Fruit fly (Drosophila melanogaster): ENCODE measurements around the gene CG10026.

The CG10026 gene

DNA sequence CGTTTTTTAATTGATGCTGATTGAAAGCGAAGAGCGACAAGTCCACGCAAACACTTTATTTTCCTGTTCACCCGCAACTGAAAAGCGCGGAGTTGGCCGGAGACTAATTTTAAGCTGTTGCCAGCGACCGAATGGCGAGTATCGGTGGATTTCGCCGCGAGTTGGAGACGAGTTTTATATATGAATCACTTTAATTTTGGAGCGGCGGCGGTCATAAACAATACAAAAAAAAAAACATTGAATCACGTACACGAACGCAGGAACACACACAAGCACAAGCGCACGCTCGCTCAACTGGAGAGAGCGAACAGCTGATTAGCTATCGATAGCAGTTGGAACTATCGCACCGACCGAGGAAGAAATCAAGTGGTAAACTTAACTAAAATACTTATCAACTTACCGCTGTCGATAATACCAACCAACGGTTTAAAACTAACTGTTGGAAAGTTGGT is 27.7 kb upstream of the CG10026 start, which contains the start of gene Pax (continued):
- peak; percentile 94; the same call in 1 of the 2 replicates for TF ChIP-seq amos (GFP tag; IDR thresholded peaks at IDR 0.05; ENCODE audit: partially characterized antibody)
- TF ChIP-seq Hr3 (GFP tag; optimal IDR thresholded peaks at IDR 0.05), result no peak
- TF ChIP-seq vnd (GFP tag; IDR thresholded peaks at IDR 0.05; ENCODE audit: partially characterized antibody), result peak; percentile 86
- no peak for TF ChIP-seq CG6175 (GFP tag; IDR thresholded peaks at IDR 0.05)
- no peak for TF ChIP-seq CG7372 (GFP tag; IDR thresholded peaks at IDR 0.05)
- peak; percentile 55 for TF ChIP-seq kay (GFP tag; optimal IDR thresholded peaks at IDR 0.05)
- no peak for TF ChIP-seq Optix (GFP tag; IDR thresholded peaks at IDR 0.05)
- no peak for TF ChIP-seq Abd-B (GFP tag; optimal IDR thresholded peaks at IDR 0.05)
- TF ChIP-seq nom (GFP tag; optimal IDR thresholded peaks at IDR 0.05), result peak; percentile 91
- peak; percentile 85 for TF ChIP-seq CG14860 (GFP tag; IDR thresholded peaks at IDR 0.05; ENCODE audit: partially characterized antibody)
- peak; percentile 6 to 82 for TF ChIP-seq insv (GFP tag; optimal IDR thresholded peaks at IDR 0.05)
- peak; percentile 96 for TF ChIP-seq chinmo (GFP tag; IDR thresholded peaks at IDR 0.05; ENCODE audit: partially characterized antibody)
- TF ChIP-seq dan (GFP tag; IDR thresholded peaks at IDR 0.05), result no peak
- no peak for TF ChIP-seq CG12299 (tag; optimal IDR thresholded peaks at IDR 0.05)
- TF ChIP-seq CG34224 (GFP tag; IDR thresholded peaks at IDR 0.05; ENCODE audit: partially characterized antibody), result peak; percentile 92
- no peak for TF ChIP-seq CG32767 (GFP tag; IDR thresholded peaks at IDR 0.05)
- peak; percentile 76 for TF ChIP-seq E2f2 (GFP tag; IDR thresholded peaks at IDR 0.05)
- TF ChIP-seq CG1603 (tag; optimal IDR thresholded peaks at IDR 0.05), result peak; percentile 67
- TF ChIP-seq CG2199 (GFP tag; IDR thresholded peaks at IDR 0.05), result 0 out of 3 replicates have a peak, but pooled peaks have one; percentile 32
- TF ChIP-seq CG10543 (GFP tag; optimal IDR thresholded peaks at IDR 0.05), result peak; percentile 46
- no peak for TF ChIP-seq D19B (GFP tag; optimal IDR thresholded peaks at IDR 0.05)
- TF ChIP-seq HLH4C (GFP tag; IDR thresholded peaks at IDR 0.05; ENCODE audit: partially characterized antibody), result peak; percentile 87
- no peak for TF ChIP-seq run (tag; optimal IDR thresholded peaks at IDR 0.05)
- TF ChIP-seq ap (GFP tag; IDR thresholded peaks at IDR 0.05), result no peak
- TF ChIP-seq Drgx (GFP tag; IDR thresholded peaks at IDR 0.05), result peak; percentile 47
- TF ChIP-seq chm (GFP tag; IDR thresholded peaks at IDR 0.05), result peak; percentile 34; the same call in 1 of the 2 replicates
- peak; percentile 92 for TF ChIP-seq Opbp (GFP tag; IDR thresholded peaks at IDR 0.05; ENCODE audit: partially characterized antibody)
- TF ChIP-seq pzg (GFP tag; optimal IDR thresholded peaks at IDR 0.05), result peak; percentile 95
- TF ChIP-seq CG12659 (GFP tag; optimal IDR thresholded peaks at IDR 0.05), result peak; percentile 60
- TF ChIP-seq CG11085 (GFP tag; IDR thresholded peaks at IDR 0.05), result no peak
- TF ChIP-seq Bgb (GFP tag; IDR thresholded peaks at IDR 0.05; ENCODE audit: partially characterized antibody), result peak; percentile 96
- no peak for TF ChIP-seq CG16779 (GFP tag; IDR thresholded peaks at IDR 0.05)
- peak; percentile 84 for TF ChIP-seq abd-A (tag; optimal IDR thresholded peaks at IDR 0.05)
- TF ChIP-seq Dek (tag; optimal IDR thresholded peaks at IDR 0.05), result no peak
- TF ChIP-seq Dp (GFP tag; optimal IDR thresholded peaks at IDR 0.05), result peak; percentile 67
- no peak for TF ChIP-seq hth (optimal IDR thresholded peaks at IDR 0.05)
- peak in 1 of 3 experiments; percentile 33 for TF ChIP-seq Stat92E (GFP tag; optimal IDR thresholded peaks at IDR 0.05)
- 0 out of 3 replicates have a peak, but pooled peaks have one; percentile 18 for TF ChIP-seq Dbx (GFP tag; IDR thresholded peaks at IDR 0.05)
- peak; percentile 99 for TF ChIP-seq Dll (GFP tag; IDR thresholded peaks at IDR 0.05; ENCODE audit: partially characterized antibody)
- peak; percentile 21 for TF ChIP-seq MESR4 (GFP tag; optimal IDR thresholded peaks at IDR 0.05)
- peak; percentile 75 for TF ChIP-seq CG31365 (tag; optimal IDR thresholded peaks at IDR 0.05)
- peak; percentile 90 for TF ChIP-seq CG16813 (GFP tag; IDR thresholded peaks at IDR 0.05; ENCODE audit: partially characterized antibody)
- TF ChIP-seq Hand (GFP tag; optimal IDR thresholded peaks at IDR 0.05), result no peak
- TF ChIP-seq CG6765 (GFP tag; optimal IDR thresholded peaks at IDR 0.05), result no peak
- TF ChIP-seq MBD-R2 (GFP tag; IDR thresholded peaks at IDR 0.05), result peak; percentile 72
- no peak for TF ChIP-seq CG10431 (GFP tag; optimal IDR thresholded peaks at IDR 0.05)
- peak; percentile 44 for TF ChIP-seq HmgZ (tag; optimal IDR thresholded peaks at IDR 0.05)
- TF ChIP-seq oc (tag; optimal IDR thresholded peaks at IDR 0.05), result no peak
- peak; percentile 96 for TF ChIP-seq nerfin-2 (GFP tag; IDR thresholded peaks at IDR 0.05; ENCODE audit: partially characterized antibody)
